Worm (Caenorhabditis elegans): ENCODE measurements around the gene mak-2.

Gene mak-2

DNA sequence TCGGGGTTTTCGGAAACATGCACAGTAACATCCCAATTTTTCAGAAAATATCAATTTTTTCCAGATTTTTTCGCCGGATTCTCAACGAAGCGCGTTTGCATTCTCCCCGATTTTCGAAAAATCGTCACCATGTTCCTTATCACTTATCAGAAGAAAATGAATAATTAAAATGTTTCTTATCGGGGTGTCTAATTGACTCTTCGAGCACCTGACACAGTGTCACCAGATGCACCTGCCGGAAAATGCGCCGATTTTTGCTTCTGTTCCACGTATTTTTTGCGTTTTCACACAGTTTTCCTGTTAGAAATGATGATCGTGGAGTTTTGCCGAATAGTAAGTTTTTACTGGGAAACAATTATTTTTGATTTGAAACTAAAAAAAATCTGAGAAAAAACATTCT lies 29.7 kb upstream of the mak-2 start:
- no peak for TF ChIP-seq F16B12.6 (tag; optimal IDR thresholded peaks at IDR 0.05)
- TF ChIP-seq C34B4.2 (tag; optimal IDR thresholded peaks at IDR 0.05) = no peak
- TF ChIP-seq elt-2 (tag; optimal IDR thresholded peaks at IDR 0.05) = peak; percentile 21
- TF ChIP-seq ceh-63 (GFP tag; optimal IDR thresholded peaks at IDR 0.05) = no peak
- TF ChIP-seq efl-1 (optimal IDR thresholded peaks at IDR 0.05) = no peak
- peak in 1 of 2 experiments; percentile 85 for TF ChIP-seq efl-1 (GFP tag; optimal IDR thresholded peaks at IDR 0.05 in 1 of 2)
- no peak for TF ChIP-seq ets-5 (GFP tag; IDR thresholded peaks at IDR 0.05)
- TF ChIP-seq hlh-17 (GFP tag; optimal IDR thresholded peaks at IDR 0.05; ENCODE audit: borderline replicate concordance) = no peak
- no peak for TF ChIP-seq sptf-1 (tag; optimal IDR thresholded peaks at IDR 0.05)
- no peak for TF ChIP-seq mef-2 (tag; optimal IDR thresholded peaks at IDR 0.05)
- TF ChIP-seq ces-1 (GFP tag; optimal IDR thresholded peaks at IDR 0.05) = no peak
- no peak for TF ChIP-seq lin-13 (GFP tag; optimal IDR thresholded peaks at IDR 0.05)
- peak in 1 of 2 experiments; percentile 10 for TF ChIP-seq lin-35 (GFP tag; optimal IDR thresholded peaks at IDR 0.05)
- TF ChIP-seq skn-1 (tag; optimal IDR thresholded peaks at IDR 0.05) = no peak
- no peak for TF ChIP-seq mab-9 (GFP tag; IDR thresholded peaks at IDR 0.05)

DNA sequence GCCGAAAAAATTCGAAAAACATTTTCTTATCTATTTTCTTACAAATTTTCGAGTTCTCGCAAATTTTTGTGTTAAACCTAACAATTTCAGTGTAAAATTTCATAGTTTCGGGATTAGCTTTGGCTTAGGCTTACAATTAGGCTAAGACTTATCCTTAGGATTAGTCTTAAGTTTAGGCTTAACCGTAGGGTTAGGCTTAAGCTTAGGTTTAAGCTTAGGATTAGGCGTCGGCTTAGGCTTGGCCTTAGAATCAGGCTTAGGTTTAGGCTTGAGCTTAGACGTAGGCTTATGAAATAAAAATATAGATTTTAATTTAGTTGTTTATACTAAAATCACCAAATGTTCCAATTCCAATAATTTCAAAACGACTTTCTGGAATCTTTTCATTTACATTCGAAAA lies 29.1 kb upstream of the mak-2 start:
- no peak for TF ChIP-seq ztf-4 (tag; optimal IDR thresholded peaks at IDR 0.05)
- TF ChIP-seq nhr-47 (tag; optimal IDR thresholded peaks at IDR 0.05) = no peak
- TF ChIP-seq unc-130 (tag; optimal IDR thresholded peaks at IDR 0.05) = no peak
- no peak for TF ChIP-seq aly-2 (tag; optimal IDR thresholded peaks at IDR 0.05)
- no peak for TF ChIP-seq vab-15 (tag; optimal IDR thresholded peaks at IDR 0.05)
- no peak for TF ChIP-seq F16B12.6 (tag; optimal IDR thresholded peaks at IDR 0.05)
- no peak for TF ChIP-seq zag-1 (tag; optimal IDR thresholded peaks at IDR 0.05)
- no peak for TF ChIP-seq nhr-12 (tag; optimal IDR thresholded peaks at IDR 0.05)
- TF ChIP-seq lin-15B (tag; optimal IDR thresholded peaks at IDR 0.05) = no peak
- TF ChIP-seq tbx-2 (tag; optimal IDR thresholded peaks at IDR 0.05) = no peak
- no peak for TF ChIP-seq hpl-2 (GFP tag; optimal IDR thresholded peaks at IDR 0.05)
- TF ChIP-seq zip-4 (GFP tag; optimal IDR thresholded peaks at IDR 0.05) = no peak
- TF ChIP-seq lin-13 (GFP tag; optimal IDR thresholded peaks at IDR 0.05) = no peak
- TF ChIP-seq fkh-8 (tag; optimal IDR thresholded peaks at IDR 0.05) = no peak
- TF ChIP-seq C34B4.2 (tag; optimal IDR thresholded peaks at IDR 0.05) = no peak
- no peak for TF ChIP-seq pax-3 (tag; optimal IDR thresholded peaks at IDR 0.05)

DNA sequence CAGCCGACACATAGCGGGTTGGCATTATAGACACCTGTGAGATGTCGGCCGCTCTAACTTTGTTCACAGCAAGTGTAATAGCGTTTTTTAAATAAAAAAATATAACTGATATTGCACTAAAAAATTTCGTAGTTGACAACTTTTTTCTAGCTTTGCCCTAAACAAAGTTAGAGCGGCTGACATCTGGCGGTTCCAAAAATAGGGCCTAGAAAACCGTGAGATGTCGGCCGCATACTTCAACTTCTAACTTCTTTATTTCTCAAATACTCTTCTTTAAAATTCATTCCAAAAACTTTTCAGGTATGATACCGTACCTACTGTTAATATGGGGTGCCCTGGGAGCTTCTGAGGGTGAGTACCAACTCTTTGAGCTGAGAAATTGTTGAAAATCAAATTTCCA lies 26.5 kb upstream of the mak-2 start, which contains the start of gene Y55F3BR.2:
Y55F3BR.2 (plus strand) TSS at position 301 of the 400 bp plus-strand sequence.
- no peak for TF ChIP-seq dpl-1 (GFP tag; optimal IDR thresholded peaks at IDR 0.05)
- no peak for TF ChIP-seq ceh-90 (tag; optimal IDR thresholded peaks at IDR 0.05)
- TF ChIP-seq nhr-85 (tag) = no peak
- no peak for TF ChIP-seq fkh-8 (tag; optimal IDR thresholded peaks at IDR 0.05)
- no peak for TF ChIP-seq ces-1 (GFP tag; optimal IDR thresholded peaks at IDR 0.05)
- no peak for TF ChIP-seq mef-2 (tag; optimal IDR thresholded peaks at IDR 0.05)
- no peak for TF ChIP-seq tbx-2 (tag; optimal IDR thresholded peaks at IDR 0.05)
- no peak for TF ChIP-seq sox-4 (tag; optimal IDR thresholded peaks at IDR 0.05)
- no peak for TF ChIP-seq nhr-90 (tag; optimal IDR thresholded peaks at IDR 0.05; ENCODE audit: poor library complexity)
- TF ChIP-seq elt-2 (tag; optimal IDR thresholded peaks at IDR 0.05) = no peak
- TF ChIP-seq pax-3 (tag; optimal IDR thresholded peaks at IDR 0.05) = no peak
- TF ChIP-seq nhr-12 (tag; optimal IDR thresholded peaks at IDR 0.05) = no peak
- no peak for TF ChIP-seq pag-3 (tag; optimal IDR thresholded peaks at IDR 0.05; ENCODE audit: borderline replicate concordance, insufficient read depth)
- no peak for TF ChIP-seq skn-1 (tag; optimal IDR thresholded peaks at IDR 0.05)
- no peak for TF ChIP-seq snu-23 (GFP tag; optimal IDR thresholded peaks at IDR 0.05)
- TF ChIP-seq egl-13 (tag; optimal IDR thresholded peaks at IDR 0.05) = no peak

DNA sequence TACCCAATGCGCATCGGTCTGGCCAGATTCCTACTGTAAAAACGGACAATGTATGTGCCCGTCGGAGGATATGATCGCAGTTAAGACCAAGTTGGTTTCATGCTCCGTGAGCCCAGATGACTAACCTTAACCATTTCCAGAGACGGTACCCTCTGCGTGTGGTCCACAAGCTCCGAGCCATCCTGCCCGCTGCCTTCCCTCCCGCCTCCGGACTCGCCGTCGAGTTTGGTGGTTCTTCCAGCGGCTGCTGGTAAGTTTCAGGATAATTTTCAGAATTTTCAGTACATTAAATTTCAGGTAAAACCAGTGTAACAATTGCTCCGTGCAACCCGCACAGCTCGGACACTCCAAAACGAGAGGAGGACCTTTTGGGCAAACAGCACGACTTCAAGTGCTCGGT lies 24.3 kb upstream of the mak-2 start:
- TF ChIP-seq fos-1 (tag; optimal IDR thresholded peaks at IDR 0.05) (no peak), aly-2 (tag; optimal IDR thresholded peaks at IDR 0.05) (no peak), pqm-1 (tag; optimal IDR thresholded peaks at IDR 0.05) (no peak), ceh-82 (tag; optimal IDR thresholded peaks at IDR 0.05) (no peak), nhr-28 (tag; optimal IDR thresholded peaks at IDR 0.05) (no peak)
